Fruit fly (Drosophila melanogaster): ENCODE results near the gene ValRS-m.

ValRS-m gene

DNA sequence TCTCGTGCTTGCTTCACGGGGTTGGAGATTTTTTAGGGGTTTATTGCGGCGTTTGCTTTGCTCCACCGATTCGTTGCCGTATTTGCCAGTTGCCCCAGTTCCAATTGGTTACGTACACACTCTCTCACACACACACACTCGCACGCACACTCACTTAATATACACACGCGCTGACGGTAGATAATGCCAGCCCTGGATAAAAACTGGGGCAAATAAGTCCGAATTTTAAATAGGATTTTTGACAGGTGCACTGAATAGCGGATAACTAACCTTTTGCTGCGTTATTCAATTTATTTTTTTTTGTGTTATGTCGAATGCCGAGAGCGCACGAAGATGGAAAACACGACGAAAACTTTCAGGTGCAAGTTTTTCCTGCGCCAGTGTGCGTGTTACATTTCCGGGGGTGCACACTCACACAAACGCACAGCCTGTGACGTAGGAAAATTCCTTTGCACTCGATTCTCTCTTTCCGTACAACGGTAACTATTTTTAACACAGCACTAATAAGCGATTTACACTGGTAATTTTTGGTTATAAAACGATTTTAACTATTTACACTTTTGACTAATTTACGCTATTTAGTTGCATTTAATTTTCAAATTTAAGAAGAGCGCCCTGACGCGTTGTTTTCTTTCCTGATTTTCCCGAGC is 11.9 kb downstream of the ValRS-m start (continued):
- TF ChIP-seq amos (GFP tag; IDR thresholded peaks at IDR 0.05; ENCODE audit: partially characterized antibody) (no peak), CG4360 (GFP tag; IDR thresholded peaks at IDR 0.05) (0 out of 2 replicates have a peak, but pooled peaks have one; percentile 4), CG2120 (GFP tag; optimal IDR thresholded peaks at IDR 0.05) (no peak), bbx (GFP tag; IDR thresholded peaks at IDR 0.05; ENCODE audit: partially characterized antibody) (no peak), zf30C (GFP tag; optimal IDR thresholded peaks at IDR 0.05) (no peak), jing (GFP tag; optimal IDR thresholded peaks at IDR 0.05) (no peak), cg (GFP tag; optimal IDR thresholded peaks at IDR 0.05) (peak; percentile 66), sd (tag; optimal IDR thresholded peaks at IDR 0.05) (peak; percentile 44), fd64A (GFP tag; optimal IDR thresholded peaks at IDR 0.05) (no peak), CG14965 (GFP tag; optimal IDR thresholded peaks at IDR 0.05; ENCODE audit: borderline replicate concordance) (no peak), row (GFP tag; IDR thresholded peaks at IDR 0.05) (no peak), CG8281 (tag; optimal IDR thresholded peaks at IDR 0.05) (no peak), sim (GFP tag; IDR thresholded peaks at IDR 0.05) (no peak), usp (GFP tag; optimal IDR thresholded peaks at IDR 0.05) (no peak), chinmo (GFP tag; IDR thresholded peaks at IDR 0.05; ENCODE audit: partially characterized antibody) (0 out of 4 replicates have a peak, but pooled peaks have one; percentile 55), Six4 (GFP tag; optimal IDR thresholded peaks at IDR 0.05) (no peak), CG10209 (GFP tag; optimal IDR thresholded peaks at IDR 0.05) (no peak), CG7928 (GFP tag; optimal IDR thresholded peaks at IDR 0.05) (no peak), CG1603 (tag; optimal IDR thresholded peaks at IDR 0.05) (no peak), ara (GFP tag; IDR thresholded peaks at IDR 0.05) (0 out of 2 replicates have a peak, but pooled peaks have one; percentile 23), Poxn (GFP tag; IDR thresholded peaks at IDR 0.05) (no peak), sc (optimal IDR thresholded peaks at IDR 0.05) (no peak), sc (GFP tag; optimal IDR thresholded peaks at IDR 0.05) (no peak), Kr (GFP tag; optimal IDR thresholded peaks at IDR 0.05) (no peak)

dm6 chr3L:8951507-8951906 is 13.1 kb downstream of the ValRS-m start:
- 0 out of 2 replicates have a peak, but pooled peaks have one; percentile 14 for TF ChIP-seq Scr (GFP tag; IDR thresholded peaks at IDR 0.05; ENCODE audit: partially characterized antibody)
- peak; percentile 4 for TF ChIP-seq Nf-YC (tag; optimal IDR thresholded peaks at IDR 0.05)
- TF ChIP-seq CG32767 (GFP tag; IDR thresholded peaks at IDR 0.05) = peak; percentile 52
- TF ChIP-seq nau (GFP tag; optimal IDR thresholded peaks at IDR 0.05) = no peak
- TF ChIP-seq abd-A (tag; optimal IDR thresholded peaks at IDR 0.05) = peak; percentile 62
- TF ChIP-seq Med (GFP tag) = peak; percentile 69
- no peak for TF ChIP-seq Ravus (GFP tag; IDR thresholded peaks at IDR 0.05)
- TF ChIP-seq Chrac-16 (GFP tag; optimal IDR thresholded peaks at IDR 0.05) = no peak
- peak; percentile 49 for TF ChIP-seq sug (tag; optimal IDR thresholded peaks at IDR 0.05)
- TF ChIP-seq CG4360 (GFP tag; IDR thresholded peaks at IDR 0.05) = peak; percentile 57
- peak; percentile 71 for TF ChIP-seq cg (GFP tag; optimal IDR thresholded peaks at IDR 0.05)
- peak; percentile 65; the same call in 1 of the 2 replicates for TF ChIP-seq onecut (GFP tag; IDR thresholded peaks at IDR 0.05)
- TF ChIP-seq Hey (tag; optimal IDR thresholded peaks at IDR 0.05) = peak; percentile 24
- TF ChIP-seq Max (GFP tag; optimal IDR thresholded peaks at IDR 0.05) = no peak
- no peak for TF ChIP-seq repo (GFP tag; optimal IDR thresholded peaks at IDR 0.05)
- TF ChIP-seq h (optimal IDR thresholded peaks at IDR 0.05) = no peak
- TF ChIP-seq Deaf1 (tag; optimal IDR thresholded peaks at IDR 0.05) = peak; percentile 91
- 0 out of 4 replicates have a peak, but pooled peaks have one; percentile 45 for TF ChIP-seq chinmo (GFP tag; IDR thresholded peaks at IDR 0.05; ENCODE audit: partially characterized antibody)
- no peak for TF ChIP-seq exex (tag; optimal IDR thresholded peaks at IDR 0.05)
- no peak for TF ChIP-seq Doc2 (GFP tag; IDR thresholded peaks at IDR 0.05)
- no peak for TF ChIP-seq sd (tag; optimal IDR thresholded peaks at IDR 0.05)
- no peak for TF ChIP-seq YL-1 (GFP tag; optimal IDR thresholded peaks at IDR 0.05)

Data from whole organism, embryonic.